Worm (Caenorhabditis elegans): Measurements from ENCODE around the gene T05B4.10.

The T05B4.10 gene

DNA sequence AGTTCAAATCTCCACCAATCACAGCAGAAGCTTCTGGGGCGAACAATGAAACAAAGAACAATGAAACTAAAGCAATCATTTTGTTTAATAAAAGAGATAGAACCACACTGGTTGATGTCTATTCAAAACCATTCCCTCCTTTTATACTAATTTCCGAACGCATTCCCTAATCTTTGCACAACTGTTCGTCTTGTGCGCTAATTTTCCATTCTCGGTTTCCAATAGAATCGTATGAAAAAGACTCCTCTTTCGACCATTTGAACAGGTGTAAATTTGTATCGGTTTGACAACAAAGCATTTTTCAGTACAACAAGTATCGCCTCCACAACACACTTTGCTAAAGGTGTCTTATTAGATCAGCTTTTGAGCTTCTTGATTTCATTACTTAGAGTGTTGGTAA lies 4.5 kb downstream of the T05B4.10 start, which contains the start of gene T05B4.8:
TSS of gene T05B4.8 (minus strand) at position 101 of the 400 bp plus-strand sequence.
- TF ChIP-seq hlh-4 (tag; optimal IDR thresholded peaks at IDR 0.05) (no peak), efl-3 (GFP tag; optimal IDR thresholded peaks at IDR 0.05) (no peak), efl-1 (optimal IDR thresholded peaks at IDR 0.05) (no peak), efl-1 (GFP tag; optimal IDR thresholded peaks at IDR 0.05 in 1 of 2) (peak in 1 of 2 experiments; percentile 69), lin-39 (tag; optimal IDR thresholded peaks at IDR 0.05) (no peak), nhr-11 (tag; optimal IDR thresholded peaks at IDR 0.05) (no peak)

DNA sequence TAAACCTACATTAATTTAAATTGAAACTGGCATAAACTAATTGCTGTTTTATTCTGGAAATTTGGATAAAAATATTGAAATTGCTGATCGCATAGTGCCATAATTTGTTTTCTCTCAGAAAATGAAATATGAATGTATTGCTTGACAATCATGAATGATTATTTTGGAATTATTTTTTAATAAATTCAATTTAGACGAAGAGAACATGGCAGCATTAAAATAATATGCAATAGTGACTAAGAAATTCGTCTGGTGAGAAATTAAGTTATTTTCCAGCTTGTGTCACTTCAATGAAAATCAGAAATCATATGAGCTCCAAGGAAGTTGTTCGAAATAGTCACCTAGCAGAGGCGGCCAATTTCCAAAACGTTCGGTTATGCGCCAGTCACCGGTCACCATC lies 5.9 kb downstream of the T05B4.10 start, which contains the start of gene srw-133:
TSS of gene srw-133 (minus strand) at position 101 of the 400 bp plus-strand sequence.
- TF ChIP-seq efl-1 (optimal IDR thresholded peaks at IDR 0.05) = no peak
- peak in 1 of 2 experiments; percentile 3 for TF ChIP-seq efl-1 (GFP tag; optimal IDR thresholded peaks at IDR 0.05 in 1 of 2)
- no peak for TF ChIP-seq tbx-2 (tag; optimal IDR thresholded peaks at IDR 0.05)

ce11 chrV:4112516-4112915 lies 8.0 kb downstream of the T05B4.10 start, which contains the start of gene srw-134:
srw-134 (minus strand) TSS chrV:4112616.
- no peak for TF ChIP-seq zip-4 (GFP tag; optimal IDR thresholded peaks at IDR 0.05)
- TF ChIP-seq fkh-10 (GFP tag; optimal IDR thresholded peaks at IDR 0.05) = no peak
- TF ChIP-seq aly-2 (tag; optimal IDR thresholded peaks at IDR 0.05) = no peak
- TF ChIP-seq pqm-1 (tag; optimal IDR thresholded peaks at IDR 0.05) = no peak
- no peak for TF ChIP-seq C34B4.2 (tag; optimal IDR thresholded peaks at IDR 0.05)
- no peak for TF ChIP-seq ceh-63 (GFP tag; optimal IDR thresholded peaks at IDR 0.05)
- no peak for TF ChIP-seq ceh-82 (tag; optimal IDR thresholded peaks at IDR 0.05)
- TF ChIP-seq elt-3 (tag; optimal IDR thresholded peaks at IDR 0.05) = no peak

ce11 chrV:4109873-4110272 lies 10.7 kb downstream of the T05B4.10 start, which contains the start of gene clc-18:
clc-18 (minus strand) TSS chrV:4109973.
- TF ChIP-seq vab-15 (tag; optimal IDR thresholded peaks at IDR 0.05) (no peak), C34B4.2 (tag; optimal IDR thresholded peaks at IDR 0.05) (no peak), sox-4 (tag; optimal IDR thresholded peaks at IDR 0.05) (no peak), dsc-1 (tag; optimal IDR thresholded peaks at IDR 0.05) (no peak), zag-1 (tag; optimal IDR thresholded peaks at IDR 0.05) (no peak), mdl-1 (tag; optimal IDR thresholded peaks at IDR 0.05) (no peak), fkh-4 (tag; optimal IDR thresholded peaks at IDR 0.05; ENCODE audit: borderline replicate concordance) (no peak), nhr-11 (tag; optimal IDR thresholded peaks at IDR 0.05) (no peak), ama-1 (optimal IDR thresholded peaks at IDR 0.05) (no peak), ztf-4 (tag; optimal IDR thresholded peaks at IDR 0.05) (no peak), F16B12.6 (tag; optimal IDR thresholded peaks at IDR 0.05) (no peak), unc-62 (GFP tag; optimal IDR thresholded peaks at IDR 0.05) (no peak), zip-4 (GFP tag; optimal IDR thresholded peaks at IDR 0.05) (no peak), nhr-84 (tag; optimal IDR thresholded peaks at IDR 0.05) (no peak), nhr-19 (GFP tag; conservative IDR thresholded peaks at IDR 0.05) (no peak), blmp-1 (tag; optimal IDR thresholded peaks at IDR 0.05) (no peak), sptf-1 (tag; optimal IDR thresholded peaks at IDR 0.05) (no peak), C04F5.9 (tag; optimal IDR thresholded peaks at IDR 0.05) (no peak)

- TF ChIP-seq snu-23 (GFP tag; optimal IDR thresholded peaks at IDR 0.05) (no peak), efl-1 (optimal IDR thresholded peaks at IDR 0.05) (no peak), efl-1 (GFP tag; optimal IDR thresholded peaks at IDR 0.05 in 1 of 2) (peak in 1 of 2 experiments; percentile 90)
Measured at ce11 chrV:4106688-4107087, 13.8 kb downstream of the T05B4.10 start.

ce11 chrV:4104298-4104697 lies 16.2 kb downstream of the T05B4.10 start, which contains the start of gene srj-39:
srj-39 (plus strand) TSS chrV:4104598.
- TF ChIP-seq nhr-11 (tag; optimal IDR thresholded peaks at IDR 0.05) = no peak
- no peak for TF ChIP-seq ceh-82 (tag; optimal IDR thresholded peaks at IDR 0.05)
- no peak for TF ChIP-seq ama-1 (optimal IDR thresholded peaks at IDR 0.05)
- no peak for TF ChIP-seq pax-3 (tag; optimal IDR thresholded peaks at IDR 0.05)
- no peak for TF ChIP-seq egl-13 (tag; optimal IDR thresholded peaks at IDR 0.05)
- TF ChIP-seq swsn-7 (tag; optimal IDR thresholded peaks at IDR 0.05) = no peak
- TF ChIP-seq alr-1 (tag; optimal IDR thresholded peaks at IDR 0.05; ENCODE audit: borderline replicate concordance) = no peak
- no peak for TF ChIP-seq unc-30 (tag; optimal IDR thresholded peaks at IDR 0.05)
- TF ChIP-seq hlh-4 (tag; optimal IDR thresholded peaks at IDR 0.05) = no peak
- no peak for TF ChIP-seq zip-4 (GFP tag; optimal IDR thresholded peaks at IDR 0.05)
- no peak for TF ChIP-seq nhr-76 (tag; optimal IDR thresholded peaks at IDR 0.05)
- no peak for TF ChIP-seq pqm-1 (tag; optimal IDR thresholded peaks at IDR 0.05)
- no peak for TF ChIP-seq nhr-84 (tag; optimal IDR thresholded peaks at IDR 0.05)
- TF ChIP-seq vab-15 (tag; optimal IDR thresholded peaks at IDR 0.05) = no peak
- TF ChIP-seq ceh-8 (GFP tag; optimal IDR thresholded peaks at IDR 0.05) = no peak
- TF ChIP-seq sup-37 (GFP tag; optimal IDR thresholded peaks at IDR 0.05) = no peak
- TF ChIP-seq unc-98 (GFP tag; IDR thresholded peaks at IDR 0.05) = no peak
- no peak for TF ChIP-seq skn-1 (tag; optimal IDR thresholded peaks at IDR 0.05)
- no peak for TF ChIP-seq mab-9 (GFP tag; IDR thresholded peaks at IDR 0.05)
- no peak for TF ChIP-seq snu-23 (GFP tag; optimal IDR thresholded peaks at IDR 0.05)
